Worm (Caenorhabditis elegans): ENCODE data around the gene T20B12.7.

T20B12.7 gene

DNA sequence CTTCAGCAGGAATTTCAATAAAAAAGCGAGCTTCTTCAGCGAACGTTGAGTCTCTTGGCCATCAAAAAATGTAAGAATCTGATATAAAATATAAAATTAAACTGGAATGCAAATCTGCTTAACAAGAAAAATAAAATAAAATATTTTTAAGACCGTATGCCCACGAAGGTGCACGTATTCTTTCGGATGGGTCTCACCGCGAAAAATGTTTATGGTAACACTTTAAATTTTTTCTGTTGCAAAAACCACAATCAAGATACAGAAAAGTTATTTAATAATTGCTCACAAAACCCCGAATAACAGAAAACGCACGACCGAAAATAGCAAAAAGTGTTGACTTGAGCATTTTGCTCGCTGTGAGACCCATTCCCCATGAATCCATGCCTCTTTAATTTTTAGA, 39.7 kb downstream of the T20B12.7 start:
- no peak for TF ChIP-seq sma-3 (GFP tag; optimal IDR thresholded peaks at IDR 0.05)
- no peak for TF ChIP-seq mab-5 (tag; optimal IDR thresholded peaks at IDR 0.05)
- no peak for TF ChIP-seq ztf-11 (tag; optimal IDR thresholded peaks at IDR 0.05)
- no peak for TF ChIP-seq egl-27 (tag; optimal IDR thresholded peaks at IDR 0.05)
- no peak for TF ChIP-seq zag-1 (tag; optimal IDR thresholded peaks at IDR 0.05)
- no peak for TF ChIP-seq nhr-10 (tag; optimal IDR thresholded peaks at IDR 0.05)
- TF ChIP-seq R02D3.7 (tag; optimal IDR thresholded peaks at IDR 0.05), result no peak
- TF ChIP-seq crh-2 (tag; optimal IDR thresholded peaks at IDR 0.05), result no peak
- TF ChIP-seq C34F6.9 (tag; optimal IDR thresholded peaks at IDR 0.05), result no peak
- no peak for TF ChIP-seq sma-9 (GFP tag; optimal IDR thresholded peaks at IDR 0.05)
- TF ChIP-seq sma-9 (tag; optimal IDR thresholded peaks at IDR 0.05), result no peak
- no peak for TF ChIP-seq nhr-12 (tag; optimal IDR thresholded peaks at IDR 0.05)
- no peak for TF ChIP-seq gmeb-1 (tag; optimal IDR thresholded peaks at IDR 0.05)
- TF ChIP-seq nhr-77 (tag; optimal IDR thresholded peaks at IDR 0.05), result no peak
- TF ChIP-seq elt-1 (tag; optimal IDR thresholded peaks at IDR 0.05), result no peak
- TF ChIP-seq peb-1 (tag; optimal IDR thresholded peaks at IDR 0.05), result no peak
- TF ChIP-seq mbf-1 (tag; optimal IDR thresholded peaks at IDR 0.05), result no peak

DNA sequence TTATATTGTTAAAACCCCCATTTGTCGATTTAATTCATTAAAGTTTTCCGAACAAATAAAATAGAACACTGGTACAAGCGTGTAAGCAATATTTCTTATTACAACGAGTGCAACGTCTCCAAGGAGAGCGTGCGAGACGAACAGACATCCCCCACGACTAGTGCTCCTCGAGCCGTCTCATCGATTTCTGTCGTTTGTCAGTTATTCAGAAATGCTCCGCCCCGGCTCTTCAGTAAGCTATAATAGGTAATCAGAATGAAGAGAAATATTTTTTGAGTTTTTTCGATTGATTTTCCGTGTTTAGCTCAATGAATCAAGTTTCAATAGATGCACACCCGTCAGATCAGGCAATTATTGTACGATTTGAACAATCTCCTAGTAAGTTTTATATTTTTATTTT, 40.2 kb downstream of the T20B12.7 start, which contains the start of gene kap-1:
kap-1 (plus strand) TSS at position 143 of the 400 bp plus-strand sequence.
- TF ChIP-seq lin-13 (GFP tag; optimal IDR thresholded peaks at IDR 0.05), result no peak
- TF ChIP-seq skn-1 (tag; optimal IDR thresholded peaks at IDR 0.05), result no peak
- TF ChIP-seq C34F6.9 (tag; optimal IDR thresholded peaks at IDR 0.05), result peak; percentile 15
- no peak for TF ChIP-seq R02D3.7 (tag; optimal IDR thresholded peaks at IDR 0.05)
- no peak for TF ChIP-seq lin-39 (tag; optimal IDR thresholded peaks at IDR 0.05)
- TF ChIP-seq ztf-4 (tag; optimal IDR thresholded peaks at IDR 0.05), result no peak
- TF ChIP-seq ztf-11 (tag; optimal IDR thresholded peaks at IDR 0.05), result no peak
- TF ChIP-seq ceh-16 (tag; optimal IDR thresholded peaks at IDR 0.05), result no peak
- no peak for TF ChIP-seq nhr-129 (tag; optimal IDR thresholded peaks at IDR 0.05)
- TF ChIP-seq nhr-11 (tag; optimal IDR thresholded peaks at IDR 0.05), result no peak
- TF ChIP-seq F13H6.1 (tag; optimal IDR thresholded peaks at IDR 0.05), result no peak
- no peak for TF ChIP-seq nhr-25 (tag; optimal IDR thresholded peaks at IDR 0.05)
- peak; percentile 1 for TF ChIP-seq ama-1 (optimal IDR thresholded peaks at IDR 0.05)
- peak; percentile 6 for TF ChIP-seq egl-27 (tag; optimal IDR thresholded peaks at IDR 0.05)
- peak in 1 of 2 experiments; percentile 48 for TF ChIP-seq lsy-2 (tag; optimal IDR thresholded peaks at IDR 0.05)
- TF ChIP-seq mab-5 (tag; optimal IDR thresholded peaks at IDR 0.05), result no peak

DNA sequence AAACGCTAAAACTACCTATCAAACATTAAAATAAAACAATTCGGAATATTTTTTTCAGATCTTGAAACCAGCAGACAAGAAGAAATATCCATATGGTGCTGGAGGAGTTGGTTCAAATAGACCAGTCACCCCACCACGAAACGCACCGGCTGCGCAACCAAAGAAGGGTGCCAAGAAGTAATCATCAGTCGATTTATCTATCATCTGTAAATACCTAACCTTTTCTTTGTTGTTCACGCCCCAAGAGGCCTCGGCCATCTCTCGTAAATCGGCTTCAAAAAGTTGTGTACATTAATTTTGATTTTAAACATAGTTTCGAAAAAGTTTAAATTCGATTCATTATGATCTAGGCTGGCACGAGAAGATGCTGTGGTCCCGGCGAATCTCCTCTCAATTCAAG, 40.8 kb downstream of the T20B12.7 start:
- TF ChIP-seq C34F6.9 (tag; optimal IDR thresholded peaks at IDR 0.05) (no peak), lin-13 (GFP tag; optimal IDR thresholded peaks at IDR 0.05) (no peak), skn-1 (tag; optimal IDR thresholded peaks at IDR 0.05) (no peak), crh-2 (tag; optimal IDR thresholded peaks at IDR 0.05) (no peak), nhr-77 (tag; optimal IDR thresholded peaks at IDR 0.05) (no peak), nhr-237 (tag; optimal IDR thresholded peaks at IDR 0.05) (no peak)

DNA sequence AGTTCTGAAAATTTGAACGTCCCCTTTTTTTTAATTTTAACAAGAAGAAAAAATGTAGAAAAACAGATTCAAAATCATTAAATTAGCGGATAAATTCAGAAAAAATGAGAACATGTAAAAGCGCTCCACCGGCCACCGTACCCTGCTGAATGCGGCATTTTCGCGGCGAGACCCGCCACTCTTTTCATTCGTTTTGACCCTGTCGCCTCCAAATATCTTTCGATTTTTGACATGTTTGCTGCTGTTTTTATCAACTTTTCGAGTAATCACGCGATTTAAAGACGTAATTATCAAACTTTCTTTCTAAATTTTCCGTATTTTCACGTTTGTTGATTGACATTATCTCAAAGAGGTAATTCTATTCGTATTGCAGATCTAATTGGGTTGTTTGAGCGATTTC, 42.6 kb downstream of the T20B12.7 start, which contains the start of gene gsp-2:
gsp-2 (plus strand) TSS at position 374 of the 400 bp plus-strand sequence.
- TF ChIP-seq ztf-11 (tag; optimal IDR thresholded peaks at IDR 0.05), result no peak
- peak; percentile 77 for TF ChIP-seq nhr-129 (tag; optimal IDR thresholded peaks at IDR 0.05)
- peak; percentile 23 for TF ChIP-seq F13H6.1 (tag; optimal IDR thresholded peaks at IDR 0.05)
- TF ChIP-seq elt-1 (tag; optimal IDR thresholded peaks at IDR 0.05), result no peak
- TF ChIP-seq peb-1 (tag; optimal IDR thresholded peaks at IDR 0.05), result no peak
- no peak for TF ChIP-seq R02D3.7 (tag; optimal IDR thresholded peaks at IDR 0.05)
- TF ChIP-seq aly-2 (tag; optimal IDR thresholded peaks at IDR 0.05), result no peak
- TF ChIP-seq zag-1 (tag; optimal IDR thresholded peaks at IDR 0.05), result no peak
- no peak for TF ChIP-seq nhr-6 (tag; optimal IDR thresholded peaks at IDR 0.05)
- TF ChIP-seq mdl-1 (tag; optimal IDR thresholded peaks at IDR 0.05), result no peak
- TF ChIP-seq alr-1 (tag; optimal IDR thresholded peaks at IDR 0.05), result no peak
- peak; percentile 29 for TF ChIP-seq nhr-25 (tag; optimal IDR thresholded peaks at IDR 0.05)
- TF ChIP-seq mab-5 (tag; optimal IDR thresholded peaks at IDR 0.05), result no peak
- no peak for TF ChIP-seq mbf-1 (tag; optimal IDR thresholded peaks at IDR 0.05)
- TF ChIP-seq sma-9 (GFP tag; optimal IDR thresholded peaks at IDR 0.05), result peak; percentile 33
- no peak for TF ChIP-seq sma-9 (tag; optimal IDR thresholded peaks at IDR 0.05)
- TF ChIP-seq skn-1 (tag; optimal IDR thresholded peaks at IDR 0.05), result no peak
- TF ChIP-seq unc-62 (GFP tag; optimal IDR thresholded peaks at IDR 0.05), result no peak
- TF ChIP-seq lin-39 (tag; optimal IDR thresholded peaks at IDR 0.05), result no peak
- TF ChIP-seq Y55F3AM.14 (GFP tag; optimal IDR thresholded peaks at IDR 0.05), result peak; percentile 43
- peak; percentile 87 for TF ChIP-seq unc-55 (GFP tag; optimal IDR thresholded peaks at IDR 0.05)
- TF ChIP-seq sma-3 (GFP tag; optimal IDR thresholded peaks at IDR 0.05), result peak; percentile 59
- peak; percentile 86 for TF ChIP-seq ZK546.5 (tag; optimal IDR thresholded peaks at IDR 0.05)
- TF ChIP-seq nhr-237 (tag; optimal IDR thresholded peaks at IDR 0.05), result no peak
- peak; percentile 22 for TF ChIP-seq blmp-1 (tag; optimal IDR thresholded peaks at IDR 0.05; ENCODE audit: insufficient read depth)
- TF ChIP-seq dmd-4 (tag; optimal IDR thresholded peaks at IDR 0.05), result no peak
- no peak for TF ChIP-seq elt-3 (tag; optimal IDR thresholded peaks at IDR 0.05)
- TF ChIP-seq unc-39 (tag; optimal IDR thresholded peaks at IDR 0.05), result no peak
- peak; percentile 27 for TF ChIP-seq nhr-21 (tag; optimal IDR thresholded peaks at IDR 0.05)
- TF ChIP-seq ztf-1 (GFP tag; conservative IDR thresholded peaks at IDR 0.05), result no peak
- TF ChIP-seq lin-13 (GFP tag; optimal IDR thresholded peaks at IDR 0.05), result peak; percentile 75
- TF ChIP-seq C34F6.9 (tag; optimal IDR thresholded peaks at IDR 0.05), result peak; percentile 81
- TF ChIP-seq nhr-10 (tag; optimal IDR thresholded peaks at IDR 0.05), result no peak
- TF ChIP-seq lin-11 (tag; optimal IDR thresholded peaks at IDR 0.05), result peak; percentile 87
- peak; percentile 58 for TF ChIP-seq ama-1 (optimal IDR thresholded peaks at IDR 0.05)
- no peak for TF ChIP-seq nhr-12 (tag; optimal IDR thresholded peaks at IDR 0.05)
- peak; percentile 86 to 97 for TF ChIP-seq lsy-2 (tag; optimal IDR thresholded peaks at IDR 0.05)
- peak; percentile 54 for TF ChIP-seq snpc-4 (tag; optimal IDR thresholded peaks at IDR 0.05)

All from whole organism, L2 larva.